Fruit fly (Drosophila melanogaster) whole organism, prepupa: ENCODE results near the gene CG31231.

Source experiments
- CG10669 ChIP-seq: fragments of 200-800 bp; sonication (Bioruptor generic); optimal IDR thresholded peaks from 3 replicates; lab custom pipeline; 2018; ENCODE audit warnings: missing biosample characterization, mild to moderate bottlenecking, missing genetic modification characterization, moderate library complexity
- CG11294 ChIP-seq: fragments of 200-800 bp; sonication (Bioruptor generic); IDR thresholded peaks from 2 replicates; pipeline ENCODE4 v1.3.6; 2022; ENCODE audit warnings: missing biosample characterization, missing genetic modification characterization
- CG11902 ChIP-seq: fragments of 200-800 bp; sonication (Bioruptor generic); optimal IDR thresholded peaks from 3 replicates; lab custom pipeline; 2016; ENCODE audit warnings: missing biosample characterization, missing genetic modification characterization
- CG16779 ChIP-seq: fragments of 200-800 bp; sonication (Bioruptor generic); optimal IDR thresholded peaks from 3 replicates; lab custom pipeline; 2017; ENCODE audit warnings: missing biosample characterization, mild to moderate bottlenecking, missing genetic modification characterization
- CG31627 ChIP-seq: fragments of 200-800 bp; sonication (Bioruptor generic); optimal IDR thresholded peaks from 3 replicates; lab custom pipeline; 2016; ENCODE audit warnings: missing biosample characterization, missing genetic modification characterization
- CG4318 ChIP-seq: fragments of 200-800 bp; sonication (Bioruptor generic); optimal IDR thresholded peaks from 3 replicates; lab custom pipeline; 2017; ENCODE audit warnings: missing biosample characterization, mild to moderate bottlenecking, missing genetic modification characterization
- CG6163 ChIP-seq: fragments of 200-800 bp; sonication (Bioruptor generic); IDR thresholded peaks from 3 replicates; pipeline ENCODE4 v1.3.6; 2022; ENCODE audit warnings: missing biosample characterization, missing genetic modification characterization
- CG6276 ChIP-seq: fragments of 200-800 bp; sonication (Bioruptor generic); optimal IDR thresholded peaks from 2 replicates; lab custom pipeline; 2017; ENCODE audit warnings: missing biosample characterization, mild to moderate bottlenecking, missing genetic modification characterization
- CG6792 ChIP-seq: fragments of 200-800 bp; sonication (Bioruptor generic); optimal IDR thresholded peaks from 3 replicates; lab custom pipeline; 2016; ENCODE audit warnings: missing biosample characterization, missing genetic modification characterization
- CG6854 ChIP-seq: fragments of 200-800 bp; sonication (Bioruptor generic); optimal IDR thresholded peaks from 2 replicates; lab custom pipeline; 2017; ENCODE audit warnings: missing biosample characterization, mild to moderate bottlenecking, missing genetic modification characterization
- CG7368 ChIP-seq: fragments of 200-800 bp; sonication (Bioruptor generic); optimal IDR thresholded peaks from 3 replicates; lab custom pipeline; 2016; ENCODE audit warnings: missing biosample characterization, missing genetic modification characterization
- CG8119 ChIP-seq: fragments of 200-800 bp; sonication (Bioruptor generic); IDR thresholded peaks from 3 replicates; pipeline ENCODE4 v1.3.6; 2022; ENCODE audit warnings: missing biosample characterization, missing genetic modification characterization
- CG8632 ChIP-seq: fragments of 200-800 bp; sonication (Bioruptor generic); optimal IDR thresholded peaks from 3 replicates; lab custom pipeline; 2016; ENCODE audit warnings: missing biosample characterization, missing genetic modification characterization
- CG9139 ChIP-seq: fragments of 200-800 bp; sonication (Bioruptor generic); optimal IDR thresholded peaks from 3 replicates; lab custom pipeline; 2017; ENCODE audit warnings: missing biosample characterization, mild to moderate bottlenecking, missing genetic modification characterization
- Eip75B ChIP-seq: fragments of 200-800 bp; sonication (Bioruptor generic); optimal IDR thresholded peaks from 3 replicates; lab custom pipeline; 2016; ENCODE audit warnings: missing biosample characterization, missing genetic modification characterization
- Eip93F ChIP-seq: fragments of 200-800 bp; sonication (Bioruptor generic); optimal IDR thresholded peaks from 2 replicates; lab custom pipeline; 2016; ENCODE audit warnings: missing biosample characterization, mild to moderate bottlenecking, missing genetic modification characterization
- Ets21C ChIP-seq: fragments of 200-800 bp; sonication (Bioruptor generic); optimal IDR thresholded peaks from 3 replicates; lab custom pipeline; 2016; ENCODE audit warnings: missing biosample characterization, missing genetic modification characterization
- Ets96B ChIP-seq: fragments of 200-800 bp; optimal IDR thresholded peaks from 2 replicates; lab custom pipeline; 2019; ENCODE audit warnings: missing biosample characterization, mild to moderate bottlenecking, missing genetic modification characterization, moderate library complexity
- OdsH ChIP-seq: fragments of 200-800 bp; sonication (Bioruptor generic); optimal IDR thresholded peaks from 3 replicates; lab custom pipeline; 2016; ENCODE audit warnings: missing biosample characterization, missing genetic modification characterization
- acj6 ChIP-seq: fragments of 200-800 bp; sonication (Bioruptor generic); optimal IDR thresholded peaks from 3 replicates; lab custom pipeline; 2016; ENCODE audit warnings: missing biosample characterization, missing genetic modification characterization
- cyc ChIP-seq: fragments of 200-800 bp; sonication (Bioruptor generic); optimal IDR thresholded peaks from 3 replicates; lab custom pipeline; 2016; ENCODE audit warnings: missing biosample characterization, missing genetic modification characterization
- dac ChIP-seq: fragments of 200-800 bp; sonication (Bioruptor generic); optimal IDR thresholded peaks from 2 replicates; lab custom pipeline; 2017; ENCODE audit warnings: missing biosample characterization, mild to moderate bottlenecking, missing genetic modification characterization
- eg ChIP-seq: fragments of 200-800 bp; sonication (Bioruptor generic); IDR thresholded peaks from 3 replicates; pipeline ENCODE4 v1.3.6; 2022; ENCODE audit warnings: missing biosample characterization, missing genetic modification characterization
- fd59A ChIP-seq: fragments of 200-800 bp; sonication (Bioruptor generic); optimal IDR thresholded peaks from 2 replicates; lab custom pipeline; 2017; ENCODE audit warnings: missing biosample characterization, mild to moderate bottlenecking, missing genetic modification characterization, missing genetic modification reagents
- fd85E ChIP-seq: fragments of 200-800 bp; sonication (Bioruptor generic); optimal IDR thresholded peaks from 3 replicates; lab custom pipeline; 2016; ENCODE audit warnings: missing biosample characterization, missing genetic modification characterization
- fkh ChIP-seq: fragments of 200-800 bp; sonication (Bioruptor generic); optimal IDR thresholded peaks from 3 replicates; lab custom pipeline; 2017; ENCODE audit warnings: missing biosample characterization, mild to moderate bottlenecking, missing genetic modification characterization, moderate library complexity
- net ChIP-seq: fragments of 200-800 bp; sonication (Bioruptor generic); optimal IDR thresholded peaks from 3 replicates; lab custom pipeline; 2016; ENCODE audit warnings: missing biosample characterization, missing genetic modification characterization
- spab ChIP-seq: fragments of 200-800 bp; sonication (Bioruptor generic); optimal IDR thresholded peaks from 2 replicates; lab custom pipeline; 2017; ENCODE audit warnings: missing biosample characterization, mild to moderate bottlenecking, missing genetic modification characterization, missing genetic modification reagents
- ss ChIP-seq, 2 experiments: fragments of 200-800 bp; sonication (Bioruptor generic); optimal IDR thresholded peaks; 2 replicates in 1 of 2; 3 replicates in 1 of 2; lab custom pipeline; 2017 to 2018; ENCODE audit warnings: mild to moderate bottlenecking in 2 of 2, missing biosample characterization in 2 of 2, missing genetic modification characterization in 2 of 2, moderate library complexity in 1 of 2
- svp ChIP-seq: fragments of 200-800 bp; sonication (Bioruptor generic); peaks from one replicate; lab custom pipeline; 2016; ENCODE audit warnings: missing biosample characterization, missing genetic modification characterization

CG31231 gene

dm6 chr3R:18670441-18671111, 5.4 kb downstream of the CG31231 start (continued):
- peak; percentile 55; the same call in 2 of the 3 replicates for TF ChIP-seq eg (GFP tag; lab: Robert Waterston, UW)
- no peak for TF ChIP-seq Eip93F (GFP tag; lab: Kevin White, UChicago)
- TF ChIP-seq dac (GFP tag; lab: Kevin White, UChicago): peak; percentile 40
- peak; percentile 54 for TF ChIP-seq CG6792 (GFP tag; lab: Kevin White, UChicago)
- TF ChIP-seq CG16779 (tag; lab: Kevin White, UChicago): no peak
- TF ChIP-seq CG31627 (GFP tag; lab: Kevin White, UChicago): peak; percentile 35
- TF ChIP-seq Ets96B (tag; lab: Kevin White, UChicago): no peak
- peak; percentile 1 for TF ChIP-seq fd59A (GFP tag; lab: Kevin White, UChicago)
- TF ChIP-seq Ets21C (GFP tag; lab: Kevin White, UChicago): peak; percentile 38
- peak; percentile 11; the same call in 1 of the 2 replicates for TF ChIP-seq CG11294 (GFP tag; lab: Robert Waterston, UW)
- peak; percentile 74 for TF ChIP-seq Eip75B (GFP tag; lab: Kevin White, UChicago)
- no peak for TF ChIP-seq spab (GFP tag; lab: Kevin White, UChicago)
- peak; percentile 62 for TF ChIP-seq CG8119 (GFP tag; lab: Robert Waterston, UW)
- TF ChIP-seq, all 60 proteins: peak for 32

dm6 chr3R:18671112-18671729, 6.1 kb downstream of the CG31231 start, which contains the start of gene CG31230:
Gene CG31230 (plus strand): TSS chr3R:18671679.
- TF ChIP-seq svp (GFP tag; lab: Kevin White, UChicago) (peak; percentile 46), fkh (GFP tag; lab: Kevin White, UChicago) (peak; percentile 78), net (no peak)

DNA sequence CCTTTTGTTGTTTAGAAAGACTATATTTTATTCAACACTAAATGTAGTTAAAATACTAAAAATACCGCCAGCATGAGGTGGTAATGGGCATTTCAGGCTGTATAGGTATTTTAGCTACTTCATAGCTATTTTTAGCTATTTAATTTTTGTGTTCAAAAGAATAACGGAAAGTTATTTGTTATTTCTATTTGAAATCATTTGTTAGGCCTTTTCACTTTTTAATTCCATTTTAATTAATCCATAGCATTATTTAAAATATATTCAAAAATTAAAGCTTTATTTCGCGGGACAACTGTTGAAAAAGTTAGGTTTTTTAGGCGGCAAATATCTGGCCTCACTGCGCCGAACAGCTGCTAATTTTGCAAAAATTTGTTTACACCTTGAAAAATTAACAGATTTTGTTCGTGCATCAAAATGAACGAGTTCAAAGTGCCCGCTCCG, 12.4 kb downstream of the CG31231 start, which contains the start of the genes dind and CG7706:
dind (minus strand) TSS at position 40 of the 441 bp plus-strand sequence.
CG7706 (plus strand) TSS at position 319 of the 441 bp plus-strand sequence.
- TF ChIP-seq fd85E (GFP tag; lab: Kevin White, UChicago) (no peak), CG9139 (no peak), CG6854 (GFP tag; lab: Kevin White, UChicago) (no peak), OdsH (GFP tag; lab: Kevin White, UChicago) (no peak), CG8632 (no peak), CG10669 (GFP tag; lab: Kevin White, UChicago) (no peak), fd59A (GFP tag; lab: Kevin White, UChicago) (no peak), CG7368 (no peak), CG31627 (GFP tag; lab: Kevin White, UChicago) (peak; percentile 8), acj6 (no peak), svp (GFP tag; lab: Kevin White, UChicago) (peak; percentile 81), Eip75B (GFP tag; lab: Kevin White, UChicago) (no peak)

DNA sequence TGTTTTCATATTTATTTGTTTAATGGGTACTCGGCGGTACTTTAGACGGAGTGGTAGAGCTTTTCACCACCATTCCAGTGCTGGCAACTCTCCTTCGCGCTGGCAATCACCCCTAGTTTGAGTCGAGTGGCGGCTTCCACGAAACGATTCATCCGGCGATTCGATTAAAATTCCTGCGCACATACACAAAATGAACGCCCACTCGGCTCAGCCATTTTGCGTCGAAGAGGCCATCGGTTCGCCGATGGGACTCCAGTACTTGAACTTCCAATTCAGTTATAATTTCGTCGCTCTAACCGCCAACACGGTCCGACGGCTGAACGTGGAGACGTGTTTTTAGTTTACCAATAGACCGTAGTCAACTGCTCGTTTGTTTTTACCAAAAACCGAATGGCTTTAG, 15.2 kb downstream of the CG31231 start, which contains the start of the genes CG46318 and ChT:
CG46318 (plus strand) TSS at position 273 of the 400 bp plus-strand sequence.
ChT (plus strand) TSS at position 273 of the 400 bp plus-strand sequence.
- TF ChIP-seq CG4318 (GFP tag; lab: Kevin White, UChicago) (no peak), CG31627 (GFP tag; lab: Kevin White, UChicago) (no peak), fd59A (GFP tag; lab: Kevin White, UChicago) (no peak), cyc (GFP tag; lab: Kevin White, UChicago) (no peak), svp (GFP tag; lab: Kevin White, UChicago) (no peak), CG11902 (no peak), ss (GFP tag; optimal IDR thresholded peaks at IDR 0.05; lab: Kevin White, UChicago) (no peak), fkh (GFP tag; lab: Kevin White, UChicago) (no peak), CG6163 (no peak), CG6276 (GFP tag; lab: Kevin White, UChicago) (no peak), CG6854 (GFP tag; lab: Kevin White, UChicago) (no peak)
- TF ChIP-seq, all 60 proteins: peak for 0
